Worm (Caenorhabditis elegans) whole organism, young adult: ENCODE data around the gene ZK180.7.

ENCODE experiments used
- K12H6.12 ChIP-seq: fragments of 200-800 bp; sonication (Bioruptor generic); optimal IDR thresholded peaks from 2 replicates; lab custom pipeline; 2018; ENCODE audit warnings: mild to moderate bottlenecking, missing genetic modification characterization, missing compliant biosample characterization
- Y67H2A.10 ChIP-seq: fragments of 200-800 bp; sonication (Bioruptor generic); conservative IDR thresholded peaks from 2 replicates; pipeline ENCODE4 v1.3.6; 2022; ENCODE audit warnings: missing genetic modification reagents, missing genetic modification characterization, missing compliant biosample characterization
- athp-1 ChIP-seq: sonication (generic microtip); optimal IDR thresholded peaks from 2 replicates; lab custom pipeline; 2017; ENCODE audit warnings: mild to moderate bottlenecking, missing genetic modification characterization, missing compliant biosample characterization
- pha-4 ChIP-seq: fragments of 150-350 bp; sonication (generic microtip); optimal IDR thresholded peaks from 2 replicates; lab custom pipeline; 2014; ENCODE audit warnings: missing biosample characterization, missing genetic modification reagents, missing genetic modification characterization

DNA sequence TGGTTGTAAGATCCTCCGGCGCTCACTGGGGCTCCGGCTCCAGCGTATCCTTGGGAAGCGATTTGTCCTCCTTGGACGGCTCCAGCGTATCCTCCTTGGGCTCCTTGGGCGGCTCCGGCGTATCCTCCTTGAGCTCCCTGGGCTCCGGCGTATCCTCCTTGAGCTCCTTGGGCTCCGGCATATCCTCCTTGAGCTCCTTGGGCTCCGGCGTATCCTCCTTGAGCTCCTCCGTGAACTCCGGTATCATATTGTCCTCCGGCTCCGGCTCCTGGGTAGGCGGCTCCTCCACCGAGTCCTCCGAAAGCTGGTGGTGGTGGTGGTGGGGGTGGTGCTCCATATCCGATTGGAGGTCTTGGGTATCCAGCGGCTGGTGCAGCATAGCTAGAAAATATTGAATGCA is 26.1 kb downstream of the ZK180.7 start:
- TF ChIP-seq athp-1 (tag; lab: Kevin White, UChicago) (no peak), pha-4 (tag; lab: Kevin White, UChicago) (no peak), Y67H2A.10 (GFP tag; lab: Robert Waterston, UW) (no peak), K12H6.12 (tag; lab: Kevin White, UChicago) (no peak)
